Worm (Caenorhabditis elegans) whole organism, L2 larva: ENCODE data around the gene ZC487.1.

Source experiments
- C34F6.9 ChIP-seq: fragments of 150-350 bp; optimal IDR thresholded peaks from 2 replicates; lab custom pipeline; 2014; ENCODE audit warnings: missing biosample characterization, missing genetic modification characterization
- F13H6.1 ChIP-seq: sonication (generic microtip); optimal IDR thresholded peaks from 2 replicates; lab custom pipeline; 2016; ENCODE audit warnings: missing genetic modification characterization, missing compliant biosample characterization
- Y55F3AM.14 ChIP-seq: fragments of 200-800 bp; sonication (Bioruptor generic); optimal IDR thresholded peaks from 2 replicates; lab custom pipeline; 2018; ENCODE audit warnings: mild to moderate bottlenecking, missing genetic modification characterization, missing compliant biosample characterization
- alr-1 ChIP-seq: fragments of 150-350 bp; optimal IDR thresholded peaks from 2 replicates; lab custom pipeline; 2014; ENCODE audit warnings: missing biosample characterization, missing genetic modification characterization
- aly-2 ChIP-seq: fragments of 150-350 bp; optimal IDR thresholded peaks from 2 replicates; lab custom pipeline; 2014; ENCODE audit warnings: missing biosample characterization, missing genetic modification characterization
- ama-1 ChIP-seq: fragments of 150-350 bp; optimal IDR thresholded peaks from 2 replicates; lab custom pipeline; 2018; ENCODE audit warnings: inconsistent platforms
- blmp-1 ChIP-seq: sonication (generic microtip); optimal IDR thresholded peaks from 2 replicates; lab custom pipeline; 2017; ENCODE audit warnings: missing genetic modification characterization, mild to moderate bottlenecking, missing compliant biosample characterization, antibody characterized with exemption, moderate library complexity; ENCODE audit not compliant: insufficient read depth
- ceh-16 ChIP-seq: fragments of 150-350 bp; optimal IDR thresholded peaks from 2 replicates; lab custom pipeline; 2014; ENCODE audit warnings: missing biosample characterization, missing genetic modification characterization
- ceh-82 ChIP-seq: fragments of 150-350 bp; optimal IDR thresholded peaks from 2 replicates; lab custom pipeline; 2014; ENCODE audit warnings: missing biosample characterization, missing genetic modification characterization
- crh-2 ChIP-seq: sonication (generic microtip); optimal IDR thresholded peaks from 2 replicates; lab custom pipeline; 2017; ENCODE audit warnings: missing biosample characterization, missing genetic modification characterization
- dmd-4 ChIP-seq: sonication (generic microtip); optimal IDR thresholded peaks from 2 replicates; lab custom pipeline; 2017; ENCODE audit warnings: missing biosample characterization, missing genetic modification characterization
- elt-1 ChIP-seq: fragments of 150-350 bp; optimal IDR thresholded peaks from 2 replicates; lab custom pipeline; 2014; ENCODE audit warnings: missing biosample characterization, missing genetic modification characterization
- elt-3 ChIP-seq: sonication (generic microtip); optimal IDR thresholded peaks from 2 replicates; lab custom pipeline; 2017; ENCODE audit warnings: missing biosample characterization, missing genetic modification characterization
- gmeb-1 ChIP-seq: fragments of 150-350 bp; optimal IDR thresholded peaks from 2 replicates; lab custom pipeline; 2014; ENCODE audit warnings: missing biosample characterization, missing genetic modification characterization
- lin-13 ChIP-seq: fragments of 150-350 bp; optimal IDR thresholded peaks from 2 replicates; lab custom pipeline; 2014; ENCODE audit warnings: missing biosample characterization, missing genetic modification reagents, missing genetic modification characterization
- lsy-2 ChIP-seq, 2 experiments: fragments of 150-350 bp in 1 of 2; sonication (generic microtip) in 1 of 2; optimal IDR thresholded peaks; 2 replicates each; lab custom pipeline; 2014 to 2017; ENCODE audit warnings: missing biosample characterization in 2 of 2, missing genetic modification characterization in 2 of 2
- nhr-10 ChIP-seq: sonication (generic microtip); optimal IDR thresholded peaks from 2 replicates; lab custom pipeline; 2017; ENCODE audit warnings: missing biosample characterization, missing genetic modification characterization
- nhr-11 ChIP-seq: fragments of 150-350 bp; optimal IDR thresholded peaks from 2 replicates; lab custom pipeline; 2014; ENCODE audit warnings: missing biosample characterization, missing genetic modification characterization
- nhr-12 ChIP-seq: fragments of 150-350 bp; optimal IDR thresholded peaks from 2 replicates; lab custom pipeline; 2014; ENCODE audit warnings: missing biosample characterization, missing genetic modification characterization
- nhr-129 ChIP-seq: fragments of 150-350 bp; optimal IDR thresholded peaks from 2 replicates; lab custom pipeline; 2014; ENCODE audit warnings: missing biosample characterization, missing genetic modification characterization
- nhr-21 ChIP-seq: fragments of 150-350 bp; optimal IDR thresholded peaks from 2 replicates; lab custom pipeline; 2014; ENCODE audit warnings: missing biosample characterization, missing genetic modification characterization
- nhr-237 ChIP-seq: fragments of 150-350 bp; optimal IDR thresholded peaks from 2 replicates; lab custom pipeline; 2014; ENCODE audit warnings: missing biosample characterization, missing genetic modification characterization
- nhr-6 ChIP-seq: fragments of 150-350 bp; optimal IDR thresholded peaks from 2 replicates; lab custom pipeline; 2014; ENCODE audit warnings: missing biosample characterization, missing genetic modification characterization
- sem-4 ChIP-seq: fragments of 150-350 bp; optimal IDR thresholded peaks from 2 replicates; lab custom pipeline; 2014; ENCODE audit warnings: missing biosample characterization, missing genetic modification reagents, missing genetic modification characterization
- skn-1 ChIP-seq: sonication (generic microtip); optimal IDR thresholded peaks from 2 replicates; lab custom pipeline; 2017; ENCODE audit warnings: missing biosample characterization, missing genetic modification characterization
- sma-3 ChIP-seq: sonication (generic microtip); optimal IDR thresholded peaks from 2 replicates; lab custom pipeline; 2016; ENCODE audit warnings: missing genetic modification reagents, missing genetic modification characterization, missing compliant biosample characterization
- snpc-4 ChIP-seq: fragments of 150-350 bp; optimal IDR thresholded peaks from 2 replicates; lab custom pipeline; 2014; ENCODE audit warnings: missing biosample characterization, missing genetic modification characterization
- unc-55 ChIP-seq: fragments of 150-350 bp; sonication (generic microtip); optimal IDR thresholded peaks from 3 replicates; lab custom pipeline; 2014; ENCODE audit warnings: missing biosample characterization, missing genetic modification reagents, missing genetic modification characterization
- unc-62 ChIP-seq: fragments of 150-350 bp; optimal IDR thresholded peaks from 2 replicates; lab custom pipeline; 2014; ENCODE audit warnings: missing biosample characterization, missing genetic modification reagents, missing genetic modification characterization
- ztf-4 ChIP-seq: fragments of 150-350 bp; optimal IDR thresholded peaks from 2 replicates; lab custom pipeline; 2014; ENCODE audit warnings: missing biosample characterization, missing genetic modification characterization

ZC487.1 gene

DNA sequence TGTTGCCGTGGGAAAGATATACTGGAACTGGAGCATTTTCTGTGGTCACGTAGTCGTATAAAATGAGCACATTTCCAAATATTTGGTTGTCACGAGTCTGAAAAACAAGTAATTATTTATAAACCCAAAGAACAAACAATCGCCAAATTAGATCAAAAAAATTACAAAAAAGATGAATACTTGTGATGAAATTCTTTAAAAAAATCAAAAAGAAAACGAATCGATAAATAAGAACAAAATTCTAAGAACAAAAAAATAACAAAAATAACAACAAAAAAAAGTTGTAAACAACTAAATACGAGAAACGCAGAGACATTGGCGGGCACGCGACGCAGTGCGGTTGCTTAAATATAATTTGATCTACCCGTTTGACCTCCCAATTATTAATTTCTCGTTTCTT is 46.4 kb downstream of the ZC487.1 start, which contains the start of gene ZC404.16:
TSS of gene ZC404.16 (minus strand) at position 101 of the 400 bp plus-strand sequence.
- TF ChIP-seq lin-13 (GFP tag; lab: Kevin White, UChicago) (no peak), F13H6.1 (tag; lab: Kevin White, UChicago) (no peak), gmeb-1 (tag; lab: Kevin White, UChicago) (no peak), unc-62 (GFP tag; lab: Kevin White, UChicago) (no peak), nhr-11 (tag; lab: Kevin White, UChicago) (no peak), nhr-21 (tag; lab: Kevin White, UChicago) (no peak), crh-2 (tag; lab: Kevin White, UChicago) (no peak), sem-4 (tag; lab: Kevin White, UChicago) (no peak), C34F6.9 (tag; lab: Kevin White, UChicago) (no peak), unc-55 (GFP tag; lab: Kevin White, UChicago) (no peak)
- TF ChIP-seq, all 48 proteins: peak for 0

DNA sequence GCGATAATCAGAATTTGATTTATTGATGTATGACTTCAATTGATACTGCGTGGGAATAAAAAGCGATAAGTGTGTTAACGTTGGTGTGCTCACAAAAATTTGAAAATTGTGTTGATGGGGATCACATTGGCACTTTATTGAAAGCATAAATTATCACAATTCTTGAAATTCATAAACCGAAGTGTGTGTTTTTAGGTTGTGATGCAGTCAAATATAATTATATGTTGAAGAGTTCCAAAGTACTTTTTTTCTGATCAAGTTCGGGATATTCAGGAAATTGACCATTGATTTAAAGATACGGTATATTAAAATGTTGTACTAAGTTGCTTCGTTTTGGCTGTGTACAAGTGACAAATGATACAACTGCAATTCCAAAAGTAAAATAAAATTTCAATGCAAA is 48.4 kb downstream of the ZC487.1 start, which contains the start of gene srh-28:
TSS of gene srh-28 (minus strand) at position 101 of the 400 bp plus-strand sequence.
- no peak for TF ChIP-seq dmd-4 (tag; lab: Kevin White, UChicago)
- no peak for TF ChIP-seq alr-1
- TF ChIP-seq Y55F3AM.14 (GFP tag; lab: Kevin White, UChicago), result no peak
- TF ChIP-seq elt-3, result no peak
- no peak for TF ChIP-seq snpc-4 (tag; lab: Kevin White, UChicago)
- TF ChIP-seq lin-13 (GFP tag; lab: Kevin White, UChicago), result no peak
- TF ChIP-seq crh-2 (tag; lab: Kevin White, UChicago), result no peak
- TF ChIP-seq nhr-129 (tag; lab: Kevin White, UChicago), result no peak
- no peak for TF ChIP-seq ama-1 (lab: Kevin White, UChicago)
- TF ChIP-seq lsy-2 (tag; optimal IDR thresholded peaks at IDR 0.05; lab: Kevin White, UChicago), result no peak
- TF ChIP-seq F13H6.1 (tag; lab: Kevin White, UChicago), result no peak
- no peak for TF ChIP-seq nhr-6
- TF ChIP-seq elt-1 (tag; lab: Kevin White, UChicago), result no peak
- no peak for TF ChIP-seq nhr-12 (tag; lab: Kevin White, UChicago)
- no peak for TF ChIP-seq ceh-82
- no peak for TF ChIP-seq blmp-1 (tag; lab: Kevin White, UChicago)
- no peak for TF ChIP-seq nhr-237 (tag; lab: Kevin White, UChicago)
- TF ChIP-seq ztf-4, result no peak
- TF ChIP-seq sma-3, result no peak
- TF ChIP-seq, all 48 proteins: peak for 0

DNA sequence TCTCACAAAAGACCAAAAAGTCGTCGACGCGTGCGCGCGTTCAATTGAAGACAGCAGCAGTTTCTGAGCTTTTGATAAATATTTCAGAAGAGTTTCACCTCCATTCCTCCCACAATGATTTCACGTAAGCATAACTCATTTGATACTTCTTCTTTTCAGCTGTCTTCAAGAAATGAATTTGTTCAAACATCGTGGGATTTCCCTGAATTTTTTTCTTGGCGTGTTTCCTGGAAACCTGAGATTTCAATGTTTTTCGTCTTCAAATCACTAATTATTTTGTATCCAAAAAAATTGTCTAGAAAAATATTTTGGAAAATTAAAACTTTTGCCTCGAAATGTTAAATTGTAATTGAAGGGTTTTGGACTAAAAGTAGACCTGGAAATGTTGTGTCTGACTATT is 51.1 kb downstream of the ZC487.1 start:
- TF ChIP-seq elt-3 (no peak), ceh-16 (tag; lab: Kevin White, UChicago) (no peak), sem-4 (tag; lab: Kevin White, UChicago) (no peak), nhr-10 (tag; lab: Kevin White, UChicago) (no peak), ama-1 (lab: Kevin White, UChicago) (no peak), aly-2 (tag; lab: Kevin White, UChicago) (no peak), unc-62 (GFP tag; lab: Kevin White, UChicago) (no peak), crh-2 (tag; lab: Kevin White, UChicago) (no peak), skn-1 (tag; lab: Kevin White, UChicago) (no peak), gmeb-1 (tag; lab: Kevin White, UChicago) (no peak)
